Fruit fly (Drosophila melanogaster): ENCODE data around the gene CG40045.

dm6 chr3L:24073713-24074292, 45.5 kb downstream of the CG40045 start, which contains the start of gene Snap25:
- no peak for TF ChIP-seq usp (GFP tag; optimal IDR thresholded peaks at IDR 0.05)
- TF ChIP-seq psq (GFP tag; optimal IDR thresholded peaks at IDR 0.05), result no peak
- no peak for TF ChIP-seq Hr83 (GFP tag; optimal IDR thresholded peaks at IDR 0.05; ENCODE audit: poor library complexity, severe bottlenecking)
- no peak for TF ChIP-seq Hr78 (GFP tag; optimal IDR thresholded peaks at IDR 0.05)
- no peak for TF ChIP-seq Abd-B (GFP tag; optimal IDR thresholded peaks at IDR 0.05)
- no peak for TF ChIP-seq pan (optimal IDR thresholded peaks at IDR 0.05)
- TF ChIP-seq Dfd (GFP tag; optimal IDR thresholded peaks at IDR 0.05), result no peak
- no peak for TF ChIP-seq tai (GFP tag; optimal IDR thresholded peaks at IDR 0.05)
- no peak for TF ChIP-seq lola (GFP tag; optimal IDR thresholded peaks at IDR 0.05)
- TF ChIP-seq sage (GFP tag; optimal IDR thresholded peaks at IDR 0.05), result no peak
- TF ChIP-seq jim (GFP tag; optimal IDR thresholded peaks at IDR 0.05), result no peak
- no peak for TF ChIP-seq GATAd (GFP tag; optimal IDR thresholded peaks at IDR 0.05)
- no peak for TF ChIP-seq HLH106 (tag; optimal IDR thresholded peaks at IDR 0.05)

Data from whole organism, wandering third instar larva.